Worm (Caenorhabditis elegans) whole organism, L1 larva: Measurements from ENCODE around the gene nhr-98.

Experiments
- C34B4.2 ChIP-seq: sonication (generic microtip); optimal IDR thresholded peaks from 2 replicates; lab custom pipeline; 2017; ENCODE audit warnings: mild to moderate bottlenecking, missing genetic modification characterization, missing compliant biosample characterization
- F16B12.6 ChIP-seq: fragments of 150-350 bp; optimal IDR thresholded peaks from 2 replicates; lab custom pipeline; 2014; ENCODE audit warnings: missing biosample characterization, missing genetic modification characterization
- ama-1 ChIP-seq: fragments of 150-350 bp; optimal IDR thresholded peaks from 2 replicates; lab custom pipeline; 2014
- ceh-63 ChIP-seq: fragments of 200-800 bp; sonication (Bioruptor generic); optimal IDR thresholded peaks from 2 replicates; lab custom pipeline; 2018; ENCODE audit warnings: mild to moderate bottlenecking, missing genetic modification characterization, missing compliant biosample characterization
- ceh-82 ChIP-seq, 3 experiments: fragments of 150-350 bp in 1 of 3; sonication (generic microtip) in 2 of 3; optimal IDR thresholded peaks; 2 replicates each; lab custom pipeline; 2014 to 2017; ENCODE audit warnings: missing biosample characterization in 3 of 3, missing genetic modification characterization in 3 of 3
- dsc-1 ChIP-seq: sonication (generic microtip); optimal IDR thresholded peaks from 2 replicates; lab custom pipeline; 2016; ENCODE audit warnings: mild to moderate bottlenecking, missing genetic modification characterization, missing compliant biosample characterization
- efl-1 ChIP-seq, 4 experiments: fragments of 150-350 bp; optimal IDR thresholded peaks in 3 of 4; peaks in 1 of 4; 1 replicate in 1 of 4; 2 replicates in 3 of 4; lab custom pipeline; 2014; ENCODE audit warnings: missing biosample characterization in 2 of 4, missing genetic modification characterization in 2 of 4, missing genetic modification reagents in 2 of 4
- elt-2 ChIP-seq: sonication (generic microtip); optimal IDR thresholded peaks from 2 replicates; lab custom pipeline; 2016; ENCODE audit warnings: missing genetic modification characterization, mild to moderate bottlenecking, inconsistent platforms, missing compliant biosample characterization, missing genetic modification reagents
- ets-5 ChIP-seq: fragments of 200-800 bp; sonication (Bioruptor generic); IDR thresholded peaks from 2 replicates; pipeline ENCODE4 v1.3.6; 2022; ENCODE audit warnings: missing genetic modification characterization, missing compliant biosample characterization
- fkh-4 ChIP-seq: sonication (generic microtip); optimal IDR thresholded peaks from 2 replicates; lab custom pipeline; 2016; ENCODE audit warnings: missing compliant biosample characterization, missing genetic modification characterization, borderline replicate concordance
- fos-1 ChIP-seq: fragments of 150-350 bp; optimal IDR thresholded peaks from 2 replicates; lab custom pipeline; 2014; ENCODE audit warnings: missing biosample characterization, missing genetic modification characterization
- grh-1 ChIP-seq: fragments of 200-800 bp; sonication (Bioruptor generic); IDR thresholded peaks from 2 replicates; pipeline ENCODE4 v1.3.6; 2022; ENCODE audit warnings: missing genetic modification reagents, missing genetic modification characterization, missing compliant biosample characterization
- hlh-4 ChIP-seq: sonication (generic microtip); optimal IDR thresholded peaks from 2 replicates; lab custom pipeline; 2016; ENCODE audit warnings: mild to moderate bottlenecking, missing genetic modification characterization, missing compliant biosample characterization
- lin-35 ChIP-seq, 2 experiments: fragments of 150-350 bp; optimal IDR thresholded peaks; 2 replicates each; lab custom pipeline; 2014; ENCODE audit warnings: missing biosample characterization in 2 of 2, missing genetic modification characterization in 2 of 2, missing genetic modification reagents in 2 of 2
- lin-39 ChIP-seq: fragments of 150-350 bp; optimal IDR thresholded peaks from 2 replicates; lab custom pipeline; 2014; ENCODE audit warnings: missing biosample characterization, missing genetic modification reagents, missing genetic modification characterization
- mep-1 ChIP-seq: fragments of 150-350 bp; optimal IDR thresholded peaks from 2 replicates; lab custom pipeline; 2014; ENCODE audit warnings: missing biosample characterization, missing genetic modification characterization
- nhr-12 ChIP-seq: sonication (generic microtip); optimal IDR thresholded peaks from 2 replicates; lab custom pipeline; 2017; ENCODE audit warnings: missing biosample characterization, missing genetic modification characterization
- nhr-20 ChIP-seq: sonication (generic microtip); optimal IDR thresholded peaks from 2 replicates; lab custom pipeline; 2016; ENCODE audit warnings: mild to moderate bottlenecking, missing genetic modification characterization, missing compliant biosample characterization
- nhr-28 ChIP-seq: fragments of 150-350 bp; optimal IDR thresholded peaks from 2 replicates; lab custom pipeline; 2014; ENCODE audit warnings: missing biosample characterization, missing genetic modification characterization
- nhr-71 ChIP-seq: sonication (generic microtip); optimal IDR thresholded peaks from 2 replicates; lab custom pipeline; 2016; ENCODE audit warnings: mild to moderate bottlenecking, missing genetic modification characterization, moderate library complexity, missing compliant biosample characterization
- nhr-85 ChIP-seq: sonication (generic microtip); peaks from one replicate; lab custom pipeline; 2016; ENCODE audit warnings: missing genetic modification characterization, inconsistent platforms, missing compliant biosample characterization
- nhr-90 ChIP-seq: sonication (generic microtip); optimal IDR thresholded peaks from 2 replicates; lab custom pipeline; 2016; ENCODE audit warnings: mild to moderate bottlenecking, missing genetic modification characterization, missing compliant biosample characterization; ENCODE audit not compliant: poor library complexity
- pag-3 ChIP-seq: sonication (generic microtip); optimal IDR thresholded peaks from 2 replicates; lab custom pipeline; 2017; ENCODE audit warnings: missing genetic modification characterization, mild to moderate bottlenecking, missing compliant biosample characterization, antibody characterized with exemption, borderline replicate concordance; ENCODE audit not compliant: insufficient read depth
- pqm-1 ChIP-seq: sonication (generic microtip); optimal IDR thresholded peaks from 3 replicates; lab custom pipeline; 2017; ENCODE audit warnings: missing biosample characterization, missing genetic modification characterization
- rnt-1 ChIP-seq: sonication (generic microtip); optimal IDR thresholded peaks from 2 replicates; lab custom pipeline; 2016; ENCODE audit warnings: mild to moderate bottlenecking, missing genetic modification characterization, moderate library complexity, missing compliant biosample characterization
- snpc-4 ChIP-seq: fragments of 150-350 bp; optimal IDR thresholded peaks from 2 replicates; lab custom pipeline; 2014; ENCODE audit warnings: missing biosample characterization, missing genetic modification characterization
- snu-23 ChIP-seq: sonication (generic microtip); optimal IDR thresholded peaks from 2 replicates; lab custom pipeline; 2016; ENCODE audit warnings: missing genetic modification characterization, missing compliant biosample characterization
- tlp-1 ChIP-seq: fragments of 150-350 bp; optimal IDR thresholded peaks from 2 replicates; lab custom pipeline; 2014; ENCODE audit warnings: missing biosample characterization, missing genetic modification characterization
- unc-62 ChIP-seq: fragments of 150-350 bp; optimal IDR thresholded peaks from 2 replicates; lab custom pipeline; 2014; ENCODE audit warnings: missing biosample characterization, missing genetic modification reagents, missing genetic modification characterization
- unc-86 ChIP-seq: sonication (generic microtip); optimal IDR thresholded peaks from 2 replicates; lab custom pipeline; 2016; ENCODE audit warnings: missing genetic modification characterization, missing compliant biosample characterization
- zip-4 ChIP-seq: fragments of 200-800 bp; sonication (Bioruptor generic); optimal IDR thresholded peaks from 2 replicates; lab custom pipeline; 2018; ENCODE audit warnings: mild to moderate bottlenecking, missing genetic modification characterization, moderate library complexity, missing compliant biosample characterization
- ztf-4 ChIP-seq: fragments of 150-350 bp; optimal IDR thresholded peaks from 2 replicates; lab custom pipeline; 2014; ENCODE audit warnings: missing biosample characterization, missing genetic modification characterization

nhr-98 gene

DNA sequence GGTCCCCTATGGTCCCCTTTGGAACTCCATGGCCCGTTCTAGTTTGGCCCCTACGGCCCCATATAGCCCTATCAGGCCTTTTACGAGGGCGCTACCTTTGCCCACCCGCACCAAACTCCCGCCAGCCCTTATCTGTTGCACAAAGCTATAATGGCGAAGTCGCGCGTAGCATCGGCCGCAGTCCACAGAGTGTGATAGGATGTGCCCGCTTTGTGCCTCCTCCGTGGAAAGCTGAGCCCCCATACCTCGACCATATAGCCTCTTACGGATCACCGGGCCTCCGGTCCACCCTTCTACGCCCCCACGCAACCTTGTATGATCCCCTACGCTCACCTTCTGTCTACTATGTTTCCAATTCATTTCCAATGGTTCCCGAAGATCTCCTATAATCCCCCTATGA is 6.7 kb upstream of the nhr-98 start:
- TF ChIP-seq grh-1 (GFP tag; lab: Robert Waterston, UW) (no peak), nhr-85 (peak; percentile 8), snpc-4 (tag; lab: Kevin White, UChicago) (no peak)
- TF ChIP-seq, all 84 proteins: peak for 1

DNA sequence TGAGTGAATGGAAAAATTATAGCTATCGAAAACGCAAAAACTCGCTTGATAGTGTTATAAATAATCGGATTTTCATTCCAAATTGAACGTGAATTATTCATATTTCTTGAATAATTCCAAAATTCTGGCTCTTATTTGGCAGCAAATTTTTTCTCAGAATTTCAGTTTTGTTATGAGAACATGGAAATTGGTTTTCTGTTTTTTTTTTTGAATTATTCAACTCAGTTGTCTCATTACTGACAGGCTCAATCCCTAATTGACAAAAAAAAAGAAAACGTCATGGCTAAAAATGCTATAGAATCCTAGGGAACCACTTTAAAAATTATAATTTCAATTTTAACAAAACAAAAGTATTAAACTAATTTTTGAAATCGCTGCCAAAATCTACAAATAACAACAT is 4.5 kb upstream of the nhr-98 start, which contains the start of gene srh-35:
Gene srh-35 (minus strand): TSS at position 101 of the 400 bp plus-strand sequence.
- TF ChIP-seq snu-23 (GFP tag; lab: Kevin White, UChicago) = no peak
- TF ChIP-seq nhr-85 = peak; percentile 10

DNA sequence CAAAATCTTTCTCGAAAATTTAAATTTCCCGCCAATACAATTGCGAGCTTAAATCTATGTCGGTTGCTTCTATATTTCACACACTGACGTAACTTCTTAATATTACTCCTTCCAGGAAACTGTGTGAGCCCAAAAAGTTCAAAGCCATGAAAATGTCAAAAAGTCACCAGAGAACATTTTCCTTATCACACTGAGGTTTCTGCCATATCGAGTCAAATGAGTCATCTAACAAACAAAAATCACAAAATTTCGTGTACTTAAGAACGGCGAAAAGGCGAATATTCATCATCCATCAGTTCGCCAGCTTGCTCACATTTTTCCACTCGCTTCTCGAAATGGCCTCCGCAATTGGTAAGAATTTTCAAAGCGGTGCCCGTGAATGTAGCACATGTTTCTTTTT is 4.0 kb upstream of the nhr-98 start, which contains the start of gene M02H5.8:
Gene M02H5.8 (plus strand): TSS at position 297 of the 400 bp plus-strand sequence.
- TF ChIP-seq unc-62 (GFP tag; lab: Kevin White, UChicago) = no peak
- TF ChIP-seq efl-1 (optimal IDR thresholded peaks at IDR 0.05; lab: Kevin White, UChicago) = no peak
- TF ChIP-seq efl-1 (GFP tag; optimal IDR thresholded peaks at IDR 0.05 in 1 of 2; lab: Kevin White, UChicago) = peak in 1 of 2 experiments; percentile 31
- TF ChIP-seq fos-1 = no peak

DNA sequence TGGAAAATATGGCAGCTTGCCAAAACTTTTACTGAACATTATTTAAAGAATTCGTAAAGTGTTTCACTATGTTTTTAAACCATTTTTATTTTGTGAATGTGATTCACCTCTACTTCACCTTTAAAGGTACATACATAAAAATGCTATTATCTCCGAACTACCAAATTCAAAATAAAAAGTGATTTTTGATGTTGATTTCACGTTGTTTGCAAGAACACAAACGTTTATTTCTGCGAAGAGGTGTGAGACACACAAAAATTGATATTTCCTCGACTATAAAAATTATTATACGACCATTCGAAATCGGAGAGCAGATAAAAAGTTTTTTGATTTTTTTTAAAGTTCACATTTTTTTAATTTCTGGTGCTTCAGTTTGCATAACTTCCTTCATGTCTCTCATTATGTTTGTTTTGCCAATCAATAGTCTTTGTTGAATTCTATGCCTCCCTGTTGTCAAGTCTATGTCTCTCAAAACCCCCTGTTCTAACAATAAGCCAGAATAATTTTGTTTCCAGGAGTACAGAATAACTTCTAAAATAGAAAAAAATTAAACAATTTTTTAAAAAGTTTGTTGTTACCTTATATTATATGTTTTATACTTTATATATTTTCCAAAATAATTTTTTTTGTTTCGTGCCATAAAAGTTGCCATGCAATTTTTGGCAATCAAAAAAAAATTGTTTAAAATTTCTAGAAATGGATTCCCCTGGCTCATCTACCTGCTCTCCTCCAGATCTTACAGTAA is 2.7 kb upstream of the nhr-98 start, which contains the start of gene nhr-123:
Gene nhr-123 (plus strand): TSS at position 695 of the 745 bp plus-strand sequence.
- TF ChIP-seq nhr-28 (tag; lab: Kevin White, UChicago) (no peak), efl-1 (optimal IDR thresholded peaks at IDR 0.05; lab: Kevin White, UChicago) (no peak), efl-1 (GFP tag; optimal IDR thresholded peaks at IDR 0.05 in 1 of 2; lab: Kevin White, UChicago) (peak in 1 of 2 experiments; percentile 90)

DNA sequence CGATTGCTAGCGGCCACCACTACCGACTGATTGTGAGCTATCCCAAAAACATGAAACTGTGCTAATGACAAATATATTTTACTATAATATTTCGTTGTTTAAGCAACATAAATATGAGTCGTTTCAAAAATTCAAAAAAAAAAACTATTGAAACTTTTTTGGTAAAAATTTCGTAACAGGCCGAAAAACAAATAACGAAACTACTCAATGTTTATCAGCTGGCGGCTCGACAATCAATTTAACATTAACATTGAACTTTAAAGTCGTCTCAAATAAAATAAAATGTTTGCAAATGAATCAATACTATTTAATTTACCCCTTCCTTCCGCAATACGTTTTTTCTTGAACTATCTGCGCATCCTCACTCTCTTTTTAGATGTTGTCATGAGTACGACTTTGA is 4.2 kb downstream of the nhr-98 start:
- TF ChIP-seq dsc-1 (tag; lab: Kevin White, UChicago) (no peak), ceh-82 (tag; optimal IDR thresholded peaks at IDR 0.05; lab: Kevin White, UChicago) (no peak), fkh-4 (tag; lab: Kevin White, UChicago) (no peak), pqm-1 (no peak), pag-3 (tag; lab: Kevin White, UChicago) (no peak), nhr-12 (tag; lab: Kevin White, UChicago) (no peak), F16B12.6 (no peak), unc-86 (tag; lab: Kevin White, UChicago) (no peak), ceh-63 (GFP tag; lab: Kevin White, UChicago) (no peak), ama-1 (lab: Kevin White, UChicago) (no peak), zip-4 (GFP tag; lab: Kevin White, UChicago) (no peak), ets-5 (GFP tag; lab: Robert Waterston, UW) (no peak), nhr-85 (no peak), tlp-1 (tag; lab: Kevin White, UChicago) (no peak), ztf-4 (tag; lab: Kevin White, UChicago) (no peak), rnt-1 (tag; lab: Kevin White, UChicago) (no peak), hlh-4 (no peak), snpc-4 (tag; lab: Kevin White, UChicago) (no peak), lin-39 (no peak), mep-1 (tag; lab: Kevin White, UChicago) (no peak)

DNA sequence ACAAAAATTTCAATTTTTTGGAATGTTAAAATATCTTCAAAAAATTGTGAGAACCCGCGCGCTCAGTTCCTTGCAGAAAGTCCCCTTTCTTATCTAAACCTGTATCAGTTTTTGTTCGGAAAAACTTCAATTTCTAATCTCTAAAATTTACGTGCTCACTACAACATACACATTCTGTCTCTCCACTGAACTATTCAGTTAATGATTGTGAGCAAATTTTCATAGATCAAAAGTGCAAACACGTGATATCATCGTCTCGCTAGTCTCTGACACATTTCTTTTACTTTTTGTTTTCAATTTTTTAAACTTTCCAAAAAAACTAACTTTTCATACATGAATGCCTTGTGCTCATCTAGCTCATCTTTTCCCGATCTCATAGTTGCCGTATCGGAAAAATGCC is 5.8 kb downstream of the nhr-98 start, which contains the start of gene nhr-203:
Gene nhr-203 (plus strand): TSS at position 332 of the 400 bp plus-strand sequence.
- no peak for TF ChIP-seq C34B4.2 (tag; lab: Kevin White, UChicago)
- peak in 1 of 2 experiments; percentile 39 for TF ChIP-seq lin-35 (GFP tag; optimal IDR thresholded peaks at IDR 0.05; lab: Kevin White, UChicago)
- TF ChIP-seq nhr-71 (tag; lab: Kevin White, UChicago) = peak; percentile 43
- TF ChIP-seq elt-2 (tag; lab: Kevin White, UChicago) = peak; percentile 83
- no peak for TF ChIP-seq fos-1
- TF ChIP-seq nhr-20 (tag; lab: Kevin White, UChicago) = peak; percentile 48
- TF ChIP-seq nhr-90 (tag; lab: Kevin White, UChicago) = peak; percentile 4
